Fruit fly (Drosophila melanogaster): ENCODE data around the gene ninaA.

The ninaA gene

DNA sequence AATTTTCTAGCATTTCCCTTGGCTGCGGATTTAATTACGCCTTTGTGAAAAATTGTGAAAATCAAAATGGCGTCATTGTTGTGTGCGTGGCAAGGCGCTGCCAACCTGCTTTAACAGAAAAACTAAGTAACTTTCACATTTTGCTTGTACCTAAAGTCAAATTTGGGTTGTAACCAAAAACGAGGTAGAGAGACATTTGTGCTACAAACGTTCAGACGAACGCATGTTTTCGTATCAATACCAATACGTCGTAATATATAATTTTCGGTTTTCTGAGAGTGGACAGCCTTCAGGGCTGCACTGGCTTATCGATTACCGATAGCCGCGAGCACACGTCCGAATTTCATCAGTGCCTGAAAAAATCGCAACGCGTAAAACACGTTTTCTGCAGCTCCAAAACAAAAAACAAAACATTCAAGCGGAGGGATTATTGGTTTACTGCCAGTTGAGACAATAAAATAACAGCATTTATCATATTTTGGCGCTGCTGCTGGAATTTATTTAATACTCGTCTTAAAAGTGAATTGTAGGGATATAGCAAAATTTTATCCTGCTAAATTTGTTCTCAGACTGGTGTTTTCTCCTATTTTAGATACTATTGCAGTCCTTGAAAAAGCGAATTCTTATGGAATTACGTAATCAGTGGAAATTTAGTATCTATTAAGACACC is 6.2 kb upstream of the ninaA start (continued):
- TF ChIP-seq CG8089 (GFP tag; optimal IDR thresholded peaks at IDR 0.05) (peak; percentile 50), CG10565 (GFP tag; optimal IDR thresholded peaks at IDR 0.05) (no peak), CG9215 (GFP tag; IDR thresholded peaks at IDR 0.05) (peak; percentile 61), CoRest (tag; optimal IDR thresholded peaks at IDR 0.05) (peak; percentile 76), Atf6 (GFP tag; IDR thresholded peaks at IDR 0.05) (peak; percentile 70), Pdp1 (GFP tag; optimal IDR thresholded peaks at IDR 0.05) (peak; percentile 73 to 99), sd (tag; optimal IDR thresholded peaks at IDR 0.05) (peak; percentile 92), sc (optimal IDR thresholded peaks at IDR 0.05) (no peak), sc (GFP tag; optimal IDR thresholded peaks at IDR 0.05) (peak; percentile 47), CG16815 (GFP tag; optimal IDR thresholded peaks at IDR 0.05) (peak; percentile 43), Ada2b (GFP tag; IDR thresholded peaks at IDR 0.05) (peak; percentile 34; the same call in 1 of the 2 replicates), bcd (GFP tag; optimal IDR thresholded peaks at IDR 0.05) (peak; percentile 67), CG1792 (GFP tag; optimal IDR thresholded peaks at IDR 0.05) (no peak), NK7.1 (GFP tag; optimal IDR thresholded peaks at IDR 0.05) (peak; percentile 50), H2.0 (GFP tag; IDR thresholded peaks at IDR 0.05) (peak; percentile 79), lbe (GFP tag; optimal IDR thresholded peaks at IDR 0.05) (no peak), phol (tag; optimal IDR thresholded peaks at IDR 0.05) (peak; percentile 99), tll (GFP tag; optimal IDR thresholded peaks at IDR 0.05) (peak in 1 of 2 experiments; percentile 51), CG5245 (GFP tag; optimal IDR thresholded peaks at IDR 0.05) (peak; percentile 7), br (optimal IDR thresholded peaks at IDR 0.05) (no peak), HLHmδ (GFP tag; optimal IDR thresholded peaks at IDR 0.05) (no peak), fd3F (GFP tag; optimal IDR thresholded peaks at IDR 0.05) (peak; percentile 43), crc (GFP tag; optimal IDR thresholded peaks at IDR 0.05) (peak; percentile 43), Ets97D (GFP tag; optimal IDR thresholded peaks at IDR 0.05) (peak; percentile 65), zfh2 (GFP tag; optimal IDR thresholded peaks at IDR 0.05) (peak; percentile 82), Dfd (GFP tag; optimal IDR thresholded peaks at IDR 0.05) (no peak), dmrt99B (tag; optimal IDR thresholded peaks at IDR 0.05) (peak; percentile 61), CG17186 (GFP tag; optimal IDR thresholded peaks at IDR 0.05) (peak; percentile 48), sens (GFP tag) (peak; percentile 93), Chrac-16 (GFP tag; optimal IDR thresholded peaks at IDR 0.05) (peak; percentile 66), CG17385 (GFP tag; optimal IDR thresholded peaks at IDR 0.05) (peak; percentile 29), Mad (GFP tag; optimal IDR thresholded peaks at IDR 0.05) (peak; percentile 60), E2f1 (GFP tag; IDR thresholded peaks at IDR 0.05) (peak; percentile 46), pnt (GFP tag; optimal IDR thresholded peaks at IDR 0.05) (peak; percentile 53), CG32532 (GFP tag; IDR thresholded peaks at IDR 0.05) (peak; percentile 84), Stat92E (GFP tag; optimal IDR thresholded peaks at IDR 0.05) (no peak), chif (GFP tag; optimal IDR thresholded peaks at IDR 0.05) (peak; percentile 60 to 71), chm (GFP tag; IDR thresholded peaks at IDR 0.05) (peak; percentile 79), chn (GFP tag; optimal IDR thresholded peaks at IDR 0.05) (peak; percentile 72), so (GFP tag; IDR thresholded peaks at IDR 0.05) (peak; percentile 65; the same call in 1 of the 3 replicates), Drgx (GFP tag; IDR thresholded peaks at IDR 0.05) (peak; percentile 53), pros (GFP tag; optimal IDR thresholded peaks at IDR 0.05) (no peak), scrt (GFP tag; optimal IDR thresholded peaks at IDR 0.05) (no peak), zf30C (GFP tag; optimal IDR thresholded peaks at IDR 0.05) (no peak), gem (tag; optimal IDR thresholded peaks at IDR 0.05) (peak; percentile 74), MESR4 (GFP tag; optimal IDR thresholded peaks at IDR 0.05) (peak; percentile 50), CG1647 (GFP tag; optimal IDR thresholded peaks at IDR 0.05) (peak; percentile 73), CG12071 (GFP tag; optimal IDR thresholded peaks at IDR 0.05) (peak; percentile 26), cato (GFP tag; optimal IDR thresholded peaks at IDR 0.05; ENCODE audit: borderline replicate concordance) (peak; percentile 48), ind (GFP tag; optimal IDR thresholded peaks at IDR 0.05) (peak; percentile 78)

All from whole organism, embryonic.